Worm (Caenorhabditis elegans): Measurements from ENCODE around the gene nas-39.

nas-39 gene

ce11 chrX:16466157-16466556 lies 9.4 kb downstream of the nas-39 start (continued):
- TF ChIP-seq tlf-1 (GFP tag; optimal IDR thresholded peaks at IDR 0.05) (no peak), F57C9.4 (tag; optimal IDR thresholded peaks at IDR 0.05) (no peak), tbp1 (GFP tag; optimal IDR thresholded peaks at IDR 0.05) (no peak)

DNA sequence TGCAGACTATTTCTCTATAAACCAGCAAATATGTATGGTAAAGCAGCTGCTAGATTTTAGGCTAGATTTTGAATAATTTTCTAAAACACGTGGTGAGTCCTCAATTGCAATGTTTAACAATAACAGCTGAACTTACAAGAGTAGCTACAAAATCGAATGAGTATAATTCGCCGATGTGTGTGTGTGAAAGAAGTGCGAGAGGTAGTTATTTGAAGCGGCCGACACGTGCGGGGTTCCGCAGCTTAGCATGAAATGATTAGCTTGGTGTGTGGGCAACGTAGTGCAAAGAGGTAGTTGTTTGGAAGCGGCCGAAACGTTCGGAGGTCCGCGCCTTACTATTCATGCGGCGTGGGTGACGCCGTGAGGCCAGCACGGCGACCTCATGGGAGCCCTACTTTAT lies 12.1 kb downstream of the nas-39 start:
- TF ChIP-seq snpc-4 (GFP tag; optimal IDR thresholded peaks at IDR 0.05) (no peak), snpc-4 (tag; optimal IDR thresholded peaks at IDR 0.05) (peak in 2 of 4 experiments; percentile 51 to 75), ceh-40 (GFP tag; IDR thresholded peaks at IDR 0.05) (no peak), hsf-1 (GFP tag; IDR thresholded peaks at IDR 0.05) (0 out of 2 replicates have a peak, but pooled peaks have one; percentile 28), F37B4.10 (GFP tag; IDR thresholded peaks at IDR 0.05) (0 out of 2 replicates have a peak, but pooled peaks have one; percentile 43)

DNA sequence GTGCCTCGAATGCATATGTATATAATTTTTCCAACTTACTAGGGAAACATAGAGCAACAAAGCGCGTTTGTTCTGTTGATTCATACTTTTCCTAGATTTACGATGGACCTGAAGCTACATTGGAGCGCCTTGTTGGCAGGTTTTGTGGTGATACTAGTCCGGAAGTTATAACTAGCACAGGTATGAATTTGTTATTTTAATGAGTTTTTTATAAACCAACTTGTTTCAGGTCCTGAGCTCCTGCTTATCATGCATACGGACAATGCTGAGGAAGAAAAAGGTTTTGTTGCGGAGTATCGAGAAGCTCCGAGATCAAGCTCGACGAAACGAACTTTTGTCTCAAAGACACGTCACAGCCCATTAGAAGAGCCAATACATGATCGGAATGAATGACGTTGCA lies 14.0 kb downstream of the nas-39 start, which contains the start of gene F38E9.1:
TSS of gene F38E9.1 (plus strand) at position 301 of the 400 bp plus-strand sequence.
- TF ChIP-seq ceh-58 (GFP tag; IDR thresholded peaks at IDR 0.05) (no peak), B0336.3 (GFP tag; IDR thresholded peaks at IDR 0.05) (no peak), ekl-4 (GFP tag; IDR thresholded peaks at IDR 0.05) (no peak), bed-1 (GFP tag; IDR thresholded peaks at IDR 0.05) (no peak), madf-6 (GFP tag; IDR thresholded peaks at IDR 0.05) (no peak), lin-35 (GFP tag; optimal IDR thresholded peaks at IDR 0.05) (no peak), ztf-18 (tag; optimal IDR thresholded peaks at IDR 0.05) (no peak), hrde-1 (tag; optimal IDR thresholded peaks at IDR 0.05; ENCODE audit: borderline replicate concordance) (no peak), snpc-1.1 (tag; optimal IDR thresholded peaks at IDR 0.05; ENCODE audit: insufficient read depth) (no peak), ets-4 (GFP tag; optimal IDR thresholded peaks at IDR 0.05) (no peak), somi-1 (GFP tag; optimal IDR thresholded peaks at IDR 0.05) (no peak), rpc-1 (optimal IDR thresholded peaks at IDR 0.05) (no peak), rpc-1 (tag; optimal IDR thresholded peaks at IDR 0.05) (no peak), let-526 (GFP tag; IDR thresholded peaks at IDR 0.05) (no peak), sptf-2 (GFP tag; optimal IDR thresholded peaks at IDR 0.05) (no peak), C06A6.2 (GFP tag; conservative IDR thresholded peaks at IDR 0.05) (no peak), hsf-1 (GFP tag; IDR thresholded peaks at IDR 0.05) (no peak)

ce11 chrX:16480232-16480631 lies 23.5 kb downstream of the nas-39 start:
- TF ChIP-seq rpc-1 (optimal IDR thresholded peaks at IDR 0.05) (no peak), rpc-1 (tag; optimal IDR thresholded peaks at IDR 0.05) (no peak), xnd-1 (tag; optimal IDR thresholded peaks at IDR 0.05) (no peak), Y56A3A.18 (GFP tag; IDR thresholded peaks at IDR 0.05) (no peak), Y79H2A.3 (GFP tag; conservative IDR thresholded peaks at IDR 0.05) (no peak)

- TF ChIP-seq F23B12.7 (tag; optimal IDR thresholded peaks at IDR 0.05; ENCODE audit: insufficient read depth), result no peak
- no peak for TF ChIP-seq let-607 (tag; optimal IDR thresholded peaks at IDR 0.05)
- no peak for TF ChIP-seq snpc-1.1 (tag; optimal IDR thresholded peaks at IDR 0.05; ENCODE audit: insufficient read depth)
- TF ChIP-seq snpc-3.4 (tag; optimal IDR thresholded peaks at IDR 0.05), result no peak
- no peak for TF ChIP-seq atf-7 (tag; optimal IDR thresholded peaks at IDR 0.05)
- TF ChIP-seq nfya-1 (tag; optimal IDR thresholded peaks at IDR 0.05; ENCODE audit: borderline replicate concordance, insufficient read depth), result no peak
- TF ChIP-seq pbrm-1 (GFP tag; IDR thresholded peaks at IDR 0.05), result no peak
- TF ChIP-seq mel-28 (tag; optimal IDR thresholded peaks at IDR 0.05; ENCODE audit: borderline replicate concordance), result no peak
- no peak for TF ChIP-seq ceh-40 (GFP tag; IDR thresholded peaks at IDR 0.05)
- no peak for TF ChIP-seq nfya-2 (GFP tag; IDR thresholded peaks at IDR 0.05)
- TF ChIP-seq F57A8.1 (GFP tag; optimal IDR thresholded peaks at IDR 0.05), result no peak
- TF ChIP-seq him-1 (tag; optimal IDR thresholded peaks at IDR 0.05), result no peak
- TF ChIP-seq let-526 (GFP tag; IDR thresholded peaks at IDR 0.05), result no peak
- no peak for TF ChIP-seq attf-6 (GFP tag; IDR thresholded peaks at IDR 0.05)
- no peak for TF ChIP-seq ccch-3 (GFP tag; optimal IDR thresholded peaks at IDR 0.05)
Observed at ce11 chrX:16481026-16481425, 24.3 kb downstream of the nas-39 start.

All from whole organism, young adult.